Worm (Caenorhabditis elegans) whole organism, young adult: ENCODE data around the gene clec-231.

Source experiments
- B0261.1 ChIP-seq: sonication (generic microtip); optimal IDR thresholded peaks from 2 replicates; lab custom pipeline; 2016; ENCODE audit warnings: mild to moderate bottlenecking, missing genetic modification characterization, moderate library complexity, missing compliant biosample characterization
- C06A6.2 ChIP-seq: fragments of 200-800 bp; sonication (Bioruptor generic); conservative IDR thresholded peaks from 2 replicates; pipeline ENCODE4 v1.3.6; 2022; ENCODE audit warnings: missing genetic modification characterization, missing compliant biosample characterization
- F22D6.2 ChIP-seq: sonication (generic microtip); optimal IDR thresholded peaks from 2 replicates; lab custom pipeline; 2016; ENCODE audit warnings: mild to moderate bottlenecking, missing genetic modification characterization, missing compliant biosample characterization
- F39B2.1 ChIP-seq: fragments of 200-800 bp; sonication (Bioruptor generic); IDR thresholded peaks from 2 replicates; pipeline ENCODE4 v1.3.6; 2022; ENCODE audit warnings: missing genetic modification reagents, missing genetic modification characterization, missing compliant biosample characterization
- F57A8.1 ChIP-seq: fragments of 200-800 bp; sonication (Bioruptor generic); optimal IDR thresholded peaks from 2 replicates; lab custom pipeline; 2018; ENCODE audit warnings: mild to moderate bottlenecking, missing genetic modification characterization, moderate library complexity, missing compliant biosample characterization
- F57C9.4 ChIP-seq: sonication (generic microtip); optimal IDR thresholded peaks from 2 replicates; lab custom pipeline; 2017; ENCODE audit warnings: mild to moderate bottlenecking, missing genetic modification characterization, missing compliant biosample characterization
- K11D2.4 ChIP-seq: fragments of 200-800 bp; sonication (Bioruptor generic); IDR thresholded peaks from 2 replicates; pipeline ENCODE4 v1.3.6; 2022; ENCODE audit warnings: missing genetic modification reagents, missing genetic modification characterization, missing compliant biosample characterization
- Y67H2A.10 ChIP-seq: fragments of 200-800 bp; sonication (Bioruptor generic); conservative IDR thresholded peaks from 2 replicates; pipeline ENCODE4 v1.3.6; 2022; ENCODE audit warnings: missing genetic modification reagents, missing genetic modification characterization, missing compliant biosample characterization
- Y95B8A.8 ChIP-seq: fragments of 200-800 bp; sonication (Bioruptor generic); IDR thresholded peaks from 2 replicates; pipeline ENCODE4 v1.3.6; 2022; ENCODE audit warnings: missing genetic modification reagents, missing genetic modification characterization, missing compliant biosample characterization
- ama-1 ChIP-seq, 3 experiments: fragments of 150-350 bp in 1 of 3; sonication (generic microtip) in 2 of 3; optimal IDR thresholded peaks; 2 replicates each; lab custom pipeline; 2014 to 2018; ENCODE audit warnings: missing biosample characterization in 2 of 3, missing genetic modification characterization in 2 of 3, missing genetic modification reagents in 2 of 3
- aptf-3 ChIP-seq: fragments of 200-800 bp; sonication (Bioruptor generic); IDR thresholded peaks from 2 replicates; pipeline ENCODE4 v1.3.6; 2022; ENCODE audit warnings: missing genetic modification characterization, missing compliant biosample characterization
- atf-7 ChIP-seq: sonication (generic microtip); optimal IDR thresholded peaks from 2 replicates; lab custom pipeline; 2017; ENCODE audit warnings: mild to moderate bottlenecking, missing genetic modification characterization, missing compliant biosample characterization
- athp-1 ChIP-seq: sonication (generic microtip); optimal IDR thresholded peaks from 2 replicates; lab custom pipeline; 2017; ENCODE audit warnings: mild to moderate bottlenecking, missing genetic modification characterization, missing compliant biosample characterization
- bed-1 ChIP-seq: fragments of 200-800 bp; sonication (Bioruptor generic); IDR thresholded peaks from 2 replicates; pipeline ENCODE4 v1.3.6; 2022; ENCODE audit warnings: missing genetic modification reagents, missing genetic modification characterization, missing compliant biosample characterization
- ceh-27 ChIP-seq: fragments of 200-800 bp; sonication (Bioruptor generic); optimal IDR thresholded peaks from 2 replicates; lab custom pipeline; 2018; ENCODE audit warnings: mild to moderate bottlenecking, missing genetic modification characterization, moderate library complexity, missing compliant biosample characterization
- chd-7 ChIP-seq: sonication (generic microtip); optimal IDR thresholded peaks from 2 replicates; lab custom pipeline; 2016; ENCODE audit warnings: mild to moderate bottlenecking, missing genetic modification characterization, moderate library complexity, missing compliant biosample characterization
- dpff-1 ChIP-seq: sonication (generic microtip); optimal IDR thresholded peaks from 2 replicates; lab custom pipeline; 2017; ENCODE audit warnings: mild to moderate bottlenecking, missing genetic modification characterization, missing compliant biosample characterization
- dpl-1 ChIP-seq: fragments of 150-350 bp; optimal IDR thresholded peaks from 2 replicates; lab custom pipeline; 2014; ENCODE audit warnings: missing biosample characterization, missing genetic modification reagents, missing genetic modification characterization
- gei-17 ChIP-seq: fragments of 200-800 bp; sonication (Bioruptor generic); optimal IDR thresholded peaks from 2 replicates; lab custom pipeline; 2018; ENCODE audit warnings: mild to moderate bottlenecking, missing genetic modification characterization, missing compliant biosample characterization
- him-1 ChIP-seq: sonication (generic microtip); optimal IDR thresholded peaks from 2 replicates; lab custom pipeline; 2016; ENCODE audit warnings: missing genotype, missing genetic modification reagents, missing genetic modification characterization, missing compliant biosample characterization
- hlh-12 ChIP-seq: sonication (generic microtip); optimal IDR thresholded peaks from 2 replicates; lab custom pipeline; 2016; ENCODE audit warnings: missing genetic modification characterization, missing compliant biosample characterization
- hlh-26 ChIP-seq: fragments of 200-800 bp; sonication (Bioruptor generic); conservative IDR thresholded peaks from 2 replicates; pipeline ENCODE4 v1.3.6; 2022; ENCODE audit warnings: missing genetic modification reagents, missing genetic modification characterization, missing compliant biosample characterization
- hrde-1 ChIP-seq: sonication (generic microtip); optimal IDR thresholded peaks from 2 replicates; lab custom pipeline; 2016; ENCODE audit warnings: missing genetic modification characterization, mild to moderate bottlenecking, missing compliant biosample characterization, moderate library complexity, missing genotype, missing genetic modification reagents, borderline replicate concordance
- lag-1 ChIP-seq: fragments of 200-800 bp; sonication (Bioruptor generic); IDR thresholded peaks from 2 replicates; pipeline ENCODE4 v1.3.6; 2022; ENCODE audit warnings: missing genetic modification reagents, missing genetic modification characterization, missing compliant biosample characterization
- let-526 ChIP-seq: fragments of 200-800 bp; sonication (Bioruptor generic); IDR thresholded peaks from 2 replicates; pipeline ENCODE4 v1.3.6; 2022; ENCODE audit warnings: missing genetic modification reagents, missing genetic modification characterization, missing compliant biosample characterization
- lsl-1 ChIP-seq: fragments of 200-800 bp; sonication (Bioruptor generic); optimal IDR thresholded peaks from 2 replicates; lab custom pipeline; 2018; ENCODE audit warnings: mild to moderate bottlenecking, missing genetic modification characterization, moderate library complexity, missing compliant biosample characterization
- madf-3 ChIP-seq: fragments of 200-800 bp; sonication (Bioruptor generic); IDR thresholded peaks from 2 replicates; pipeline ENCODE4 v1.3.6; 2022; ENCODE audit warnings: missing genetic modification reagents, missing genetic modification characterization, missing compliant biosample characterization
- madf-8 ChIP-seq: fragments of 200-800 bp; sonication (Bioruptor generic); conservative IDR thresholded peaks from 2 replicates; pipeline ENCODE4 v1.3.6; 2022; ENCODE audit warnings: missing genetic modification reagents, missing genetic modification characterization, missing compliant biosample characterization
- mxl-1 ChIP-seq: sonication (generic microtip); optimal IDR thresholded peaks from 2 replicates; lab custom pipeline; 2016; ENCODE audit warnings: missing genetic modification characterization, missing compliant biosample characterization
- nhr-179 ChIP-seq: sonication (generic microtip); optimal IDR thresholded peaks from 2 replicates; lab custom pipeline; 2016; ENCODE audit warnings: mild to moderate bottlenecking, missing genetic modification characterization, missing compliant biosample characterization
- nhr-27 ChIP-seq: fragments of 200-800 bp; sonication (Bioruptor generic); optimal IDR thresholded peaks from 2 replicates; lab custom pipeline; 2018; ENCODE audit warnings: mild to moderate bottlenecking, missing genetic modification characterization, moderate library complexity, missing compliant biosample characterization
- nhr-90 ChIP-seq: sonication (generic microtip); optimal IDR thresholded peaks from 2 replicates; lab custom pipeline; 2016; ENCODE audit warnings: missing genotype, mild to moderate bottlenecking, missing genetic modification characterization, missing compliant biosample characterization
- pbrm-1 ChIP-seq: fragments of 200-800 bp; sonication (Bioruptor generic); IDR thresholded peaks from 2 replicates; pipeline ENCODE4 v1.3.6; 2022; ENCODE audit warnings: missing genetic modification reagents, missing genetic modification characterization, missing compliant biosample characterization
- rec-8 ChIP-seq, 2 experiments: sonication (generic microtip); optimal IDR thresholded peaks; 2 replicates each; lab custom pipeline; 2016; ENCODE audit warnings: mild to moderate bottlenecking in 2 of 2, missing genetic modification characterization in 2 of 2, missing genetic modification reagents in 2 of 2, missing genotype in 2 of 2, missing biosample characterization in 1 of 2, missing compliant biosample characterization in 1 of 2, moderate library complexity in 1 of 2
- repo-1 ChIP-seq: sonication (generic microtip); optimal IDR thresholded peaks from 2 replicates; lab custom pipeline; 2017; ENCODE audit warnings: mild to moderate bottlenecking, missing genetic modification characterization, missing compliant biosample characterization
- snpc-4 ChIP-seq, 5 experiments: fragments of 150-350 bp in 1 of 5; sonication (generic microtip) in 4 of 5; optimal IDR thresholded peaks; 2 replicates each; lab custom pipeline; 2014 to 2018; ENCODE audit warnings: missing genetic modification characterization in 5 of 5, missing biosample characterization in 3 of 5, antibody characterized with exemption in 2 of 5, mild to moderate bottlenecking in 2 of 5, missing compliant biosample characterization in 2 of 5, missing genotype in 2 of 5, moderate library complexity in 2 of 5, missing genetic modification reagents in 1 of 5
- sptf-2 ChIP-seq: fragments of 200-800 bp; sonication (Bioruptor generic); optimal IDR thresholded peaks from 2 replicates; lab custom pipeline; 2018; ENCODE audit warnings: mild to moderate bottlenecking, missing genetic modification characterization, missing compliant biosample characterization
- unc-130 ChIP-seq: sonication (generic microtip); optimal IDR thresholded peaks from 2 replicates; lab custom pipeline; 2016; ENCODE audit warnings: missing genetic modification reagents, missing genetic modification characterization, missing compliant biosample characterization
- ztf-18 ChIP-seq: sonication (generic microtip); optimal IDR thresholded peaks from 2 replicates; lab custom pipeline; 2016; ENCODE audit warnings: missing genotype, mild to moderate bottlenecking, missing genetic modification characterization, missing compliant biosample characterization
- ztf-26 ChIP-seq: sonication (generic microtip); optimal IDR thresholded peaks from 2 replicates; lab custom pipeline; 2017; ENCODE audit warnings: missing genetic modification characterization, missing compliant biosample characterization
- ztf-3 ChIP-seq: fragments of 200-800 bp; sonication (Bioruptor generic); optimal IDR thresholded peaks from 2 replicates; lab custom pipeline; 2018; ENCODE audit warnings: mild to moderate bottlenecking, missing genetic modification characterization, missing compliant biosample characterization
- ztf-6 ChIP-seq: fragments of 200-800 bp; sonication (Bioruptor generic); IDR thresholded peaks from 2 replicates; pipeline ENCODE4 v1.3.6; 2022; ENCODE audit warnings: missing genetic modification reagents, missing genetic modification characterization, missing compliant biosample characterization

clec-231 gene

DNA sequence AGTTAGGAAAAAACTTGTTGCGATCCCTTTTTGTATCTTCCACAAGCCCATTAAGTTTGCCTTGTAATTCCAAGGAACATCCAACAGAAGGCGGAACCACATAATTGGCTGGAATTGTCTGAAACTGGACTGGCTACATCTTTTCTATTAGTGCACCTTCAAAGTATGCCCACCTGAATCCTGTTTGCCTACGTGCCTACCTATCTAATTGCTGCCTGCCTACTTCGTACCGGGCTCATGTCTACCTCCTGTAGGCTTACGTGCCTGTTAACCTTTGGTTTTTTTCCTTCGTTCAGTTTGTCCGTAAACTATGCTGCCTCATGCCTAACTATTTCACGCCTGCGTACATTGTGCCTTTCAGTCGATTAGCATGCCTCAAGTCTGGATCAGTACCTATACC is 13.1 kb downstream of the clec-231 start, which contains the start of gene wrt-7:
Gene wrt-7, minus strand, starts transcription at position 101 of the 400 bp plus-strand sequence.
- TF ChIP-seq chd-7 (tag; lab: Kevin White, UChicago) (no peak), pbrm-1 (no peak), dpff-1 (no peak), F57A8.1 (GFP tag; lab: Kevin White, UChicago) (no peak), repo-1 (tag; lab: Kevin White, UChicago) (no peak), lsl-1 (GFP tag; lab: Kevin White, UChicago) (no peak), madf-8 (no peak), ceh-27 (GFP tag; lab: Kevin White, UChicago) (no peak)
- TF ChIP-seq, all 124 proteins: peak for 0

- TF ChIP-seq K11D2.4 (no peak), F22D6.2 (tag; lab: Kevin White, UChicago) (no peak), let-526 (GFP tag; lab: Robert Waterston, UW) (no peak), hrde-1 (tag; lab: Kevin White, UChicago) (no peak), F39B2.1 (GFP tag; lab: Robert Waterston, UW) (no peak), bed-1 (GFP tag; lab: Robert Waterston, UW) (no peak), him-1 (tag; lab: Kevin White, UChicago) (no peak), atf-7 (tag; lab: Kevin White, UChicago) (no peak), athp-1 (no peak), ztf-18 (tag; lab: Kevin White, UChicago) (no peak), ztf-26 (tag; lab: Kevin White, UChicago) (no peak), snpc-4 (GFP tag; optimal IDR thresholded peaks at IDR 0.05; lab: Kevin White, UChicago) (no peak), snpc-4 (tag; optimal IDR thresholded peaks at IDR 0.05; lab: Kevin White, UChicago) (no peak)
Observed at ce11 chrV:15332851-15333250, 17.7 kb downstream of the clec-231 start, which contains the start of gene srw-113. Gene srw-113, plus strand, starts transcription at chrV:15333151.

DNA sequence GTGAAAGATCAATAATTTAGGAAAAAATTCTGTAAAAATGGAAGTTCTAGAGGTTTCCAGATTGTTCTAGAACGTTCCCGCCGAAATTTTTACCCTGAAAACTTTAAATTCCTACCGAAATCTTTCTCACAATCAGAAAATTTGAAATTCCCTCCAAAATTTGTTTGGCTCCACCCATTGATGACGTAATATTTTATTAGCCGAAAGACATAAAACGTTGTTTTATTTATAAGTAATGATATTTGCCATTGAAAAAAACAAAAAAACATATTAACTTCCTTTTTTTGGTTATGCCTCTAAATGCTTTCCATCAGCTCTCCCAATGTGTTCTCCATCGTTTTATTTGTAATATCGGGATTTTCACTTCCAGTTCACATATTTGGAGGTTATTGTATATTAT is 20.2 kb downstream of the clec-231 start, which contains the start of gene srh-295:
Gene srh-295, plus strand, starts transcription at position 301 of the 400 bp plus-strand sequence.
- TF ChIP-seq Y95B8A.8 (GFP tag; lab: Robert Waterston, UW) (no peak), C06A6.2 (GFP tag; lab: Robert Waterston, UW) (no peak), dpl-1 (GFP tag; lab: Kevin White, UChicago) (no peak), hlh-12 (tag; lab: Kevin White, UChicago) (no peak), F57C9.4 (tag; lab: Kevin White, UChicago) (no peak), nhr-27 (tag; lab: Kevin White, UChicago) (no peak), Y67H2A.10 (no peak), ceh-27 (GFP tag; lab: Kevin White, UChicago) (no peak), lag-1 (GFP tag; lab: Robert Waterston, UW) (no peak), F22D6.2 (tag; lab: Kevin White, UChicago) (no peak), ztf-18 (tag; lab: Kevin White, UChicago) (no peak), nhr-179 (no peak), B0261.1 (tag; lab: Kevin White, UChicago) (no peak), gei-17 (GFP tag; lab: Kevin White, UChicago) (no peak)
- TF ChIP-seq, all 124 proteins: peak for 0

DNA sequence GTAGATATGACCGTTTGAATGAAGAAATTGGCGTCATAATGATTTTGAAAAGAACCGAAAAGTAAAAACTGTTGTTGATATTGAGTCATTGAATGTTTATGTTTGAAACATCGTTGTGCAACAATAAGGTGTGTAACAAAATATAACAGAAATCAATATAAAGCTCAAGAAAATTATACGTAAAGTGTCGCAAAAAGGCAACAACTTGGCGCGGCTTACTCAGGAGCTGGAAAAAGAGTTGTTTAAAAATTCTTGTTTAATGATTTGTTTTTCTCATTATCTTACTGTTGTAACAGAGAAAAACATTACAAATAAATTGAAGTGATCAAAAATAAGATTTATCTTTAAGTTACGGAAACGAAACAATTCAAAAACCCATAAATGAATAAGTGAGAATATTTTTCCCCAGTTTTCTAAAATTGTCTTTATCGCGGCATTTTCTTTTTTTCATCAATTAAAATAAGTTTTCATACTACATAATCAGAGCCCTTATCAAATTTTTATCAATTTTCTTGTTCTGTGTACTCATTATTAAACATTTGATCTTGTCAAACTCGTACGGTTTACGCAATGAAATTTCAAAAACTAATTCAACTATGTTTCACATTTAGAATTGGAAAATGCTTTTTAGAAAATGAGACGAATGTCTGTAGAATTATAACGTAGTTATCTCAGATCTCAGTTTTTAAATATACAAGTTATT is 22.6 kb downstream of the clec-231 start, which contains the start of gene ZK1037.6:
Gene ZK1037.6, minus strand, starts transcription at position 51 of the 703 bp plus-strand sequence.
- TF ChIP-seq hlh-26 (GFP tag; lab: Robert Waterston, UW): no peak
- no peak for TF ChIP-seq rec-8 (tag; optimal IDR thresholded peaks at IDR 0.05; lab: Kevin White, UChicago)
- TF ChIP-seq ztf-6 (GFP tag; lab: Robert Waterston, UW): no peak
- TF ChIP-seq aptf-3: no peak
- TF ChIP-seq madf-3 (GFP tag; lab: Robert Waterston, UW): no peak
- TF ChIP-seq nhr-90 (tag; lab: Kevin White, UChicago): no peak
- no peak for TF ChIP-seq ama-1 (optimal IDR thresholded peaks at IDR 0.05; lab: Kevin White, UChicago)
- no peak for TF ChIP-seq ama-1 (GFP tag; optimal IDR thresholded peaks at IDR 0.05; lab: Kevin White, UChicago)
- TF ChIP-seq lsl-1 (GFP tag; lab: Kevin White, UChicago): no peak
- no peak for TF ChIP-seq sptf-2 (GFP tag; lab: Kevin White, UChicago)
- no peak for TF ChIP-seq unc-130 (GFP tag; lab: Kevin White, UChicago)
- TF ChIP-seq snpc-4 (GFP tag; optimal IDR thresholded peaks at IDR 0.05; lab: Kevin White, UChicago): no peak
- TF ChIP-seq snpc-4 (tag; optimal IDR thresholded peaks at IDR 0.05; lab: Kevin White, UChicago): no peak
- TF ChIP-seq mxl-1 (tag; lab: Kevin White, UChicago): no peak
- TF ChIP-seq ztf-3 (GFP tag; lab: Kevin White, UChicago): no peak
